Fruit fly (Drosophila melanogaster): ENCODE data around the gene CG32263.

- TF ChIP-seq CG4730 (GFP tag; IDR thresholded peaks at IDR 0.05), result peak; percentile 52
- TF ChIP-seq eve (GFP tag; optimal IDR thresholded peaks at IDR 0.05), result peak in 1 of 2 experiments; percentile 66
These were observed 24.4 kb downstream of the CG32263 start for dm6 chr3L:3786344-3787076.

Measured in whole organism, embryonic.